Worm (Caenorhabditis elegans): ENCODE measurements around the gene zfp-2.

zfp-2 gene

DNA sequence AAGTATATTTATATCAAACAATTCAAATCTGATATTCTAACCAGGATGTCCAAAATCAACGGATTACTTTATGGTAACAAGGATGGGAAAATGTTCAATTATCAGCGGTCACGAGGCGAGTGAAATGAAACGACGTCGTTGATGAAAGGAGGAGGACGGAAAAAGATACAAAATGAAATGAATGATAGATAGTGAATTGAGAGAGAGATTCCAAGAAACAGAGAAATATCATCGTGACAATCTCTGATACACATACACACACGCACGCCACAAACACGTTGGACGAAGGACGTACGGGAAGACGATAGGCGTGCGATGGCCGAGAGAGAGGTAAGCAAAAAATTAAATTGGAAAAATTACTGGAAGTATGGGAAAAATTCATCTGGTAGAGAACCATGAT lies 43.6 kb downstream of the zfp-2 start (continued):
- peak in 1 of 3 experiments; percentile 11 for TF ChIP-seq lin-35 (GFP tag; optimal IDR thresholded peaks at IDR 0.05)
- no peak for TF ChIP-seq C06A6.2 (GFP tag; conservative IDR thresholded peaks at IDR 0.05)
- no peak for TF ChIP-seq dpff-1 (tag; optimal IDR thresholded peaks at IDR 0.05)
- peak; percentile 84 for TF ChIP-seq ama-1 (optimal IDR thresholded peaks at IDR 0.05)
- no peak for TF ChIP-seq ama-1 (GFP tag; optimal IDR thresholded peaks at IDR 0.05)
- peak; percentile 43 for TF ChIP-seq atf-7 (tag; optimal IDR thresholded peaks at IDR 0.05)
- TF ChIP-seq egl-18 (GFP tag; IDR thresholded peaks at IDR 0.05): no peak
- TF ChIP-seq ceh-40 (GFP tag; IDR thresholded peaks at IDR 0.05): no peak
- no peak for TF ChIP-seq ceh-91 (GFP tag; IDR thresholded peaks at IDR 0.05)
- no peak for TF ChIP-seq Y67H2A.10 (GFP tag; conservative IDR thresholded peaks at IDR 0.05)
- no peak for TF ChIP-seq rcor-1 (GFP tag; IDR thresholded peaks at IDR 0.05)
- TF ChIP-seq madf-10 (tag; optimal IDR thresholded peaks at IDR 0.05): no peak
- no peak for TF ChIP-seq cebp-1 (GFP tag; IDR thresholded peaks at IDR 0.05)
- TF ChIP-seq cebp-1 (tag; optimal IDR thresholded peaks at IDR 0.05): peak; percentile 33
- no peak for TF ChIP-seq madf-3 (GFP tag; IDR thresholded peaks at IDR 0.05)
- no peak for TF ChIP-seq nfya-2 (GFP tag; IDR thresholded peaks at IDR 0.05)
- no peak for TF ChIP-seq aptf-2 (GFP tag; conservative IDR thresholded peaks at IDR 0.05)
- TF ChIP-seq F23B12.7 (tag; optimal IDR thresholded peaks at IDR 0.05; ENCODE audit: insufficient read depth): no peak
- peak; percentile 9 for TF ChIP-seq lin-54 (GFP tag; optimal IDR thresholded peaks at IDR 0.05)
- TF ChIP-seq hmg-20 (GFP tag; IDR thresholded peaks at IDR 0.05): no peak
- TF ChIP-seq snpc-4 (GFP tag; optimal IDR thresholded peaks at IDR 0.05): no peak
- no peak for TF ChIP-seq snpc-4 (tag; optimal IDR thresholded peaks at IDR 0.05)
- TF ChIP-seq rec-8 (tag; optimal IDR thresholded peaks at IDR 0.05): no peak
- no peak for TF ChIP-seq hrde-1 (tag; optimal IDR thresholded peaks at IDR 0.05; ENCODE audit: borderline replicate concordance)
- no peak for TF ChIP-seq Y53F4B.3 (GFP tag; IDR thresholded peaks at IDR 0.05)
- TF ChIP-seq him-1 (tag; optimal IDR thresholded peaks at IDR 0.05): no peak
- peak; percentile 17 for TF ChIP-seq ets-4 (GFP tag; optimal IDR thresholded peaks at IDR 0.05)
- 0 out of 2 replicates have a peak, but pooled peaks have one; percentile 15 for TF ChIP-seq hmg-1.2 (GFP tag; IDR thresholded peaks at IDR 0.05)
- peak; percentile 50 for TF ChIP-seq ztf-26 (tag; optimal IDR thresholded peaks at IDR 0.05)
- TF ChIP-seq mxl-1 (tag; optimal IDR thresholded peaks at IDR 0.05): no peak
- no peak for TF ChIP-seq pbrm-1 (GFP tag; IDR thresholded peaks at IDR 0.05)
- TF ChIP-seq dox-1 (GFP tag; IDR thresholded peaks at IDR 0.05): 0 out of 2 replicates have a peak, but pooled peaks have one; percentile 21
- 0 out of 2 replicates have a peak, but pooled peaks have one; percentile 42 for TF ChIP-seq egl-44 (GFP tag; IDR thresholded peaks at IDR 0.05)
- TF ChIP-seq zfh-2 (GFP tag; conservative IDR thresholded peaks at IDR 0.05): no peak
- TF ChIP-seq zim-3 (tag; optimal IDR thresholded peaks at IDR 0.05): no peak
- TF ChIP-seq ztf-18 (tag; optimal IDR thresholded peaks at IDR 0.05): no peak
- TF ChIP-seq F37B4.10 (GFP tag; IDR thresholded peaks at IDR 0.05): no peak
- TF ChIP-seq sptf-2 (GFP tag; optimal IDR thresholded peaks at IDR 0.05): no peak
- TF ChIP-seq F57C9.4 (tag; optimal IDR thresholded peaks at IDR 0.05): no peak
- no peak for TF ChIP-seq tbx-9 (tag; optimal IDR thresholded peaks at IDR 0.05; ENCODE audit: borderline replicate concordance)
- no peak for TF ChIP-seq madf-6 (GFP tag; IDR thresholded peaks at IDR 0.05)
- no peak for TF ChIP-seq snpc-1.3 (tag; optimal IDR thresholded peaks at IDR 0.05; ENCODE audit: insufficient read depth)
- TF ChIP-seq let-526 (GFP tag; IDR thresholded peaks at IDR 0.05): no peak
- TF ChIP-seq lsy-27 (tag; optimal IDR thresholded peaks at IDR 0.05; ENCODE audit: borderline replicate concordance, insufficient read depth): no peak
- TF ChIP-seq nfyb-1 (GFP tag; IDR thresholded peaks at IDR 0.05): no peak; the same call in 1 of the 2 replicates
- TF ChIP-seq attf-6 (GFP tag; IDR thresholded peaks at IDR 0.05): no peak
- TF ChIP-seq unc-130 (GFP tag; optimal IDR thresholded peaks at IDR 0.05): no peak
- TF ChIP-seq F22D6.2 (tag; optimal IDR thresholded peaks at IDR 0.05): peak; percentile 59
- peak; percentile 83 for TF ChIP-seq nhr-80 (tag; optimal IDR thresholded peaks at IDR 0.05)
